Worm (Caenorhabditis elegans): ENCODE data around the gene C53A3.1.

ce11 chrV:5765081-5765480 is 5.0 kb upstream of the C53A3.1 start, which contains the start of gene pgph-2:
- TF ChIP-seq snpc-4 (tag; optimal IDR thresholded peaks at IDR 0.05) (no peak), elt-1 (tag; optimal IDR thresholded peaks at IDR 0.05; ENCODE audit: borderline replicate concordance, insufficient read depth) (no peak), unc-62 (GFP tag; optimal IDR thresholded peaks at IDR 0.05) (no peak), nhr-28 (tag; optimal IDR thresholded peaks at IDR 0.05) (no peak), nhr-76 (tag; optimal IDR thresholded peaks at IDR 0.05) (no peak), ceh-39 (tag; optimal IDR thresholded peaks at IDR 0.05) (no peak), nhr-237 (tag; optimal IDR thresholded peaks at IDR 0.05) (no peak), nhr-12 (tag; optimal IDR thresholded peaks at IDR 0.05) (no peak), unc-39 (tag; optimal IDR thresholded peaks at IDR 0.05) (no peak), unc-120 (tag; optimal IDR thresholded peaks at IDR 0.05; ENCODE audit: poor library complexity, severe bottlenecking) (no peak), ces-1 (GFP tag; optimal IDR thresholded peaks at IDR 0.05) (no peak), pha-4 (tag; optimal IDR thresholded peaks at IDR 0.05) (no peak), mep-1 (tag; optimal IDR thresholded peaks at IDR 0.05) (no peak), nhr-2 (tag; optimal IDR thresholded peaks at IDR 0.05) (no peak)
